Fruit fly (Drosophila melanogaster): Measurements from ENCODE around the gene CG6040.

DNA sequence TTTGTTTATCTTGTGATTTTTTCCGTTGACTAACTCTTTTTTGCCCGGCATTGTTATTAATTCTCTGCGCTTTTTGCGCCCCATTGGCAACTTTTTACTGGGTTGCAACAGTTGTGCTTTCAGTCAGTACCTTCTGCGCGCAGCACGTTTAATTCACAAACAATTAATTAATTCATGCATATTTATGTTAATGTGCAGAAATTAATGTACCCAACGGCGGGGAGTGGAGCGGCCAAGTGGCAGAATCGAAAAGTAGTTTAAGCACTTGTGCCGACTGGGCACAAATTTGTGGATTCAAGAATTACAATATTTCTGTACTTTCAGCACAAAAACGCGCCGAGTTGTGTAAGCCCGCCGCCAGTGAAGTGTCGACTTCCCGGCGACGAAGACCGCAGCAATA lies 70.8 kb downstream of the CG6040 start:
- no peak for TF ChIP-seq GATAd (GFP tag; optimal IDR thresholded peaks at IDR 0.05)
- no peak for TF ChIP-seq usp (GFP tag; optimal IDR thresholded peaks at IDR 0.05)
